Worm (Caenorhabditis elegans) whole organism, L1 larva: ENCODE results near the gene ZK829.1.
A peak's percentile ranks its signal among the peaks of the same experiment; 100 is the strongest.

Experiments
- C16A3.4 ChIP-seq: fragments of 150-350 bp; optimal IDR thresholded peaks from 2 replicates; lab custom pipeline; 2014; ENCODE audit warnings: missing biosample characterization, missing genetic modification characterization
- F16B12.6 ChIP-seq: fragments of 150-350 bp; optimal IDR thresholded peaks from 2 replicates; lab custom pipeline; 2014; ENCODE audit warnings: missing biosample characterization, missing genetic modification characterization
- Y116A8C.19 ChIP-seq: sonication (generic microtip); optimal IDR thresholded peaks from 2 replicates; lab custom pipeline; 2016; ENCODE audit warnings: missing compliant biosample characterization, missing genetic modification characterization, borderline replicate concordance
- alr-1 ChIP-seq: fragments of 200-800 bp; sonication (Bioruptor generic); optimal IDR thresholded peaks from 2 replicates; lab custom pipeline; 2018; ENCODE audit warnings: borderline replicate concordance, mild to moderate bottlenecking, missing genetic modification characterization, missing compliant biosample characterization
- aly-2 ChIP-seq: fragments of 150-350 bp; optimal IDR thresholded peaks from 2 replicates; lab custom pipeline; 2014; ENCODE audit warnings: missing biosample characterization, missing genetic modification characterization
- ama-1 ChIP-seq: fragments of 150-350 bp; optimal IDR thresholded peaks from 2 replicates; lab custom pipeline; 2014
- blmp-1 ChIP-seq: fragments of 150-350 bp; optimal IDR thresholded peaks from 2 replicates; lab custom pipeline; 2014; ENCODE audit warnings: missing biosample characterization, missing genetic modification characterization
- ceh-63 ChIP-seq: fragments of 200-800 bp; sonication (Bioruptor generic); optimal IDR thresholded peaks from 2 replicates; lab custom pipeline; 2018; ENCODE audit warnings: mild to moderate bottlenecking, missing genetic modification characterization, missing compliant biosample characterization
- ceh-82 ChIP-seq, 3 experiments: fragments of 150-350 bp in 1 of 3; sonication (generic microtip) in 2 of 3; optimal IDR thresholded peaks; 2 replicates each; lab custom pipeline; 2014 to 2017; ENCODE audit warnings: missing biosample characterization in 3 of 3, missing genetic modification characterization in 3 of 3
- ceh-88 ChIP-seq: fragments of 200-800 bp; sonication (Bioruptor generic); IDR thresholded peaks from 2 replicates; pipeline ENCODE4 v1.3.6; 2022; ENCODE audit warnings: missing genetic modification characterization, missing compliant biosample characterization
- ceh-90 ChIP-seq: sonication (generic microtip); optimal IDR thresholded peaks from 2 replicates; lab custom pipeline; 2016; ENCODE audit warnings: missing genetic modification characterization, missing compliant biosample characterization
- ces-1 ChIP-seq: fragments of 150-350 bp; optimal IDR thresholded peaks from 2 replicates; lab custom pipeline; 2014; ENCODE audit warnings: missing biosample characterization, missing genetic modification reagents, missing genetic modification characterization
- dpl-1 ChIP-seq, 3 experiments: fragments of 150-350 bp in 2 of 3; sonication (generic microtip) in 1 of 3; optimal IDR thresholded peaks; 2 replicates each; lab custom pipeline; 2014 to 2017; ENCODE audit warnings: missing biosample characterization in 3 of 3, missing genetic modification characterization in 3 of 3, missing genetic modification reagents in 3 of 3
- dsc-1 ChIP-seq: sonication (generic microtip); optimal IDR thresholded peaks from 2 replicates; lab custom pipeline; 2016; ENCODE audit warnings: mild to moderate bottlenecking, missing genetic modification characterization, missing compliant biosample characterization
- efl-1 ChIP-seq, 4 experiments: fragments of 150-350 bp; optimal IDR thresholded peaks in 3 of 4; peaks in 1 of 4; 1 replicate in 1 of 4; 2 replicates in 3 of 4; lab custom pipeline; 2014; ENCODE audit warnings: missing biosample characterization in 2 of 4, missing genetic modification characterization in 2 of 4, missing genetic modification reagents in 2 of 4
- efl-3 ChIP-seq: fragments of 200-800 bp; sonication (Bioruptor generic); optimal IDR thresholded peaks from 2 replicates; lab custom pipeline; 2018; ENCODE audit warnings: mild to moderate bottlenecking, missing genetic modification characterization, missing compliant biosample characterization
- egl-27 ChIP-seq, 2 experiments: fragments of 150-350 bp in 1 of 2; sonication (generic microtip); optimal IDR thresholded peaks; 3 replicates each; lab custom pipeline; 2017 to 2018; ENCODE audit warnings: missing biosample characterization in 2 of 2, missing genetic modification characterization in 2 of 2, missing genetic modification reagents in 2 of 2
- elt-2 ChIP-seq: sonication (generic microtip); optimal IDR thresholded peaks from 2 replicates; lab custom pipeline; 2016; ENCODE audit warnings: missing genetic modification characterization, mild to moderate bottlenecking, inconsistent platforms, missing compliant biosample characterization, missing genetic modification reagents
- fkh-4 ChIP-seq: sonication (generic microtip); optimal IDR thresholded peaks from 2 replicates; lab custom pipeline; 2016; ENCODE audit warnings: missing compliant biosample characterization, missing genetic modification characterization, borderline replicate concordance
- fkh-8 ChIP-seq: sonication (generic microtip); optimal IDR thresholded peaks from 2 replicates; lab custom pipeline; 2016; ENCODE audit warnings: mild to moderate bottlenecking, missing genetic modification characterization, missing compliant biosample characterization
- fos-1 ChIP-seq: fragments of 150-350 bp; optimal IDR thresholded peaks from 2 replicates; lab custom pipeline; 2014; ENCODE audit warnings: missing biosample characterization, missing genetic modification characterization
- grh-1 ChIP-seq: fragments of 200-800 bp; sonication (Bioruptor generic); IDR thresholded peaks from 2 replicates; pipeline ENCODE4 v1.3.6; 2022; ENCODE audit warnings: missing genetic modification reagents, missing genetic modification characterization, missing compliant biosample characterization
- hlh-17 ChIP-seq: fragments of 200-800 bp; sonication (Bioruptor generic); optimal IDR thresholded peaks from 2 replicates; lab custom pipeline; 2018; ENCODE audit warnings: missing genetic modification characterization, mild to moderate bottlenecking, missing compliant biosample characterization, moderate library complexity, borderline replicate concordance
- hlh-4 ChIP-seq: sonication (generic microtip); optimal IDR thresholded peaks from 2 replicates; lab custom pipeline; 2016; ENCODE audit warnings: mild to moderate bottlenecking, missing genetic modification characterization, missing compliant biosample characterization
- isw-1 ChIP-seq: fragments of 200-800 bp; sonication (Bioruptor generic); IDR thresholded peaks from 2 replicates; pipeline ENCODE4 v1.3.6; 2022; ENCODE audit warnings: missing genetic modification characterization, missing compliant biosample characterization
- jun-1 ChIP-seq: fragments of 150-350 bp; optimal IDR thresholded peaks from 2 replicates; lab custom pipeline; 2014; ENCODE audit warnings: missing biosample characterization, missing genetic modification reagents, missing genetic modification characterization
- lin-13 ChIP-seq: fragments of 150-350 bp; optimal IDR thresholded peaks from 2 replicates; lab custom pipeline; 2014; ENCODE audit warnings: missing biosample characterization, missing genetic modification reagents, missing genetic modification characterization
- lin-15B ChIP-seq: fragments of 150-350 bp; sonication (generic microtip); optimal IDR thresholded peaks from 3 replicates; lab custom pipeline; 2014; ENCODE audit warnings: missing biosample characterization, missing genetic modification characterization
- lin-39 ChIP-seq: fragments of 150-350 bp; optimal IDR thresholded peaks from 2 replicates; lab custom pipeline; 2014; ENCODE audit warnings: missing biosample characterization, missing genetic modification reagents, missing genetic modification characterization
- lir-3 ChIP-seq: sonication (generic microtip); optimal IDR thresholded peaks from 2 replicates; lab custom pipeline; 2016; ENCODE audit warnings: mild to moderate bottlenecking, missing genetic modification characterization, moderate library complexity, missing compliant biosample characterization; ENCODE audit not compliant: poor library complexity
- lsy-2 ChIP-seq, 2 experiments: fragments of 150-350 bp; optimal IDR thresholded peaks; 2 replicates each; lab custom pipeline; 2014; ENCODE audit warnings: missing biosample characterization in 2 of 2, missing genetic modification characterization in 2 of 2
- mdl-1 ChIP-seq, 2 experiments: fragments of 150-350 bp; optimal IDR thresholded peaks; 2 replicates each; lab custom pipeline; 2014 to 2017; ENCODE audit warnings: missing biosample characterization in 2 of 2, missing genetic modification characterization in 2 of 2, inconsistent platforms in 1 of 2
- nhr-11 ChIP-seq: fragments of 150-350 bp; optimal IDR thresholded peaks from 2 replicates; lab custom pipeline; 2014; ENCODE audit warnings: missing biosample characterization, missing genetic modification characterization
- nhr-12 ChIP-seq: sonication (generic microtip); optimal IDR thresholded peaks from 2 replicates; lab custom pipeline; 2017; ENCODE audit warnings: missing biosample characterization, missing genetic modification characterization
- nhr-20 ChIP-seq: sonication (generic microtip); optimal IDR thresholded peaks from 2 replicates; lab custom pipeline; 2016; ENCODE audit warnings: mild to moderate bottlenecking, missing genetic modification characterization, missing compliant biosample characterization
- nhr-47 ChIP-seq: sonication (generic microtip); optimal IDR thresholded peaks from 2 replicates; lab custom pipeline; 2016; ENCODE audit warnings: mild to moderate bottlenecking, missing genetic modification characterization, moderate library complexity, missing compliant biosample characterization
- nhr-76 ChIP-seq: sonication (generic microtip); optimal IDR thresholded peaks from 2 replicates; lab custom pipeline; 2017; ENCODE audit warnings: missing biosample characterization, missing genetic modification characterization
- nhr-84 ChIP-seq: sonication (generic microtip); optimal IDR thresholded peaks from 2 replicates; lab custom pipeline; 2017; ENCODE audit warnings: missing biosample characterization, missing genetic modification characterization
- nhr-85 ChIP-seq: sonication (generic microtip); peaks from one replicate; lab custom pipeline; 2016; ENCODE audit warnings: missing genetic modification characterization, inconsistent platforms, missing compliant biosample characterization
- pax-3 ChIP-seq: fragments of 200-800 bp; sonication (Bioruptor generic); optimal IDR thresholded peaks from 2 replicates; lab custom pipeline; 2018; ENCODE audit warnings: mild to moderate bottlenecking, missing genetic modification characterization, moderate library complexity, missing compliant biosample characterization
- pqm-1 ChIP-seq: sonication (generic microtip); optimal IDR thresholded peaks from 3 replicates; lab custom pipeline; 2017; ENCODE audit warnings: missing biosample characterization, missing genetic modification characterization
- rnt-1 ChIP-seq: sonication (generic microtip); optimal IDR thresholded peaks from 2 replicates; lab custom pipeline; 2016; ENCODE audit warnings: mild to moderate bottlenecking, missing genetic modification characterization, moderate library complexity, missing compliant biosample characterization
- skn-1 ChIP-seq: fragments of 150-350 bp; optimal IDR thresholded peaks from 2 replicates; lab custom pipeline; 2014; ENCODE audit warnings: missing biosample characterization, missing genetic modification characterization
- sox-4 ChIP-seq: sonication (generic microtip); optimal IDR thresholded peaks from 2 replicates; lab custom pipeline; 2016; ENCODE audit warnings: missing genetic modification characterization, missing compliant biosample characterization
- sptf-1 ChIP-seq: fragments of 150-350 bp; optimal IDR thresholded peaks from 2 replicates; lab custom pipeline; 2014; ENCODE audit warnings: missing biosample characterization, missing genetic modification characterization
- sup-37 ChIP-seq: fragments of 200-800 bp; sonication (Bioruptor generic); optimal IDR thresholded peaks from 2 replicates; lab custom pipeline; 2018; ENCODE audit warnings: mild to moderate bottlenecking, missing genetic modification characterization, missing compliant biosample characterization
- tbx-2 ChIP-seq: sonication (generic microtip); optimal IDR thresholded peaks from 2 replicates; lab custom pipeline; 2016; ENCODE audit warnings: missing genetic modification characterization, missing compliant biosample characterization
- tlp-1 ChIP-seq: fragments of 150-350 bp; optimal IDR thresholded peaks from 2 replicates; lab custom pipeline; 2014; ENCODE audit warnings: missing biosample characterization, missing genetic modification characterization
- unc-130 ChIP-seq: fragments of 150-350 bp; optimal IDR thresholded peaks from 2 replicates; lab custom pipeline; 2017; ENCODE audit warnings: missing biosample characterization, missing genetic modification characterization, inconsistent platforms
- unc-30 ChIP-seq: sonication (generic microtip); optimal IDR thresholded peaks from 2 replicates; lab custom pipeline; 2017; ENCODE audit warnings: missing biosample characterization, missing genetic modification characterization
- unc-86 ChIP-seq: sonication (generic microtip); optimal IDR thresholded peaks from 2 replicates; lab custom pipeline; 2016; ENCODE audit warnings: missing genetic modification characterization, missing compliant biosample characterization
- vab-15 ChIP-seq: sonication (generic microtip); optimal IDR thresholded peaks from 2 replicates; lab custom pipeline; 2017; ENCODE audit warnings: missing genotype, mild to moderate bottlenecking, missing genetic modification characterization, missing compliant biosample characterization
- zag-1 ChIP-seq: fragments of 150-350 bp; optimal IDR thresholded peaks from 2 replicates; lab custom pipeline; 2014; ENCODE audit warnings: missing biosample characterization, missing genetic modification characterization

Gene ZK829.1

DNA sequence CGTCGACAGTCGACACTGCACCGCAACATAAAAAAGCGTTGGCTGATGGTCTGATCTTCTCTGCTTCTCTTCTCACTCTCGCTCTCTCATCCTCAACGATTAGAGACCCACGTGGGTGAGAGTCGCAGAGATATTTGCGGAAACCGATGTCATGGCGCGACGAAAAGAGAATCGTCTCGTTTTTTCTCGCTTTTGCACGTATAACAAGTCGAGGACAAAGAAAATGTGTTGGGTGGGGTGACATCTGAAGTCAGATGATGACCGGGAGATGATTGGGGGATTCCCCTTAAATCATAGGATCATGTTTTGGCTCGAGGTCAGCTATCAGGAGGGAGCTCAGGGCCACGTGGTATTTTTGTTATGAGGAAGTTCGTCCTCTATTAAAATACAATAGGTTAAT lies 14.2 kb upstream of the ZK829.1 start:
- no peak for TF ChIP-seq pqm-1 (tag; lab: Kevin White, UChicago)
- TF ChIP-seq sup-37, result peak; percentile 64
- peak; percentile 99 for TF ChIP-seq nhr-20 (tag; lab: Kevin White, UChicago)
- no peak for TF ChIP-seq hlh-17 (GFP tag; lab: Kevin White, UChicago)
- TF ChIP-seq lin-39, result peak; percentile 62
- TF ChIP-seq blmp-1 (tag; lab: Kevin White, UChicago), result peak; percentile 93
- TF ChIP-seq dsc-1, result peak; percentile 55
- peak; percentile 54 for TF ChIP-seq vab-15 (tag; lab: Kevin White, UChicago)
- no peak for TF ChIP-seq ama-1 (lab: Kevin White, UChicago)
- no peak for TF ChIP-seq zag-1
- no peak for TF ChIP-seq fkh-8 (tag; lab: Kevin White, UChicago)
- peak; percentile 88 for TF ChIP-seq nhr-47 (tag; lab: Kevin White, UChicago)
- peak; percentile 70 for TF ChIP-seq elt-2 (tag; lab: Kevin White, UChicago)
- no peak for TF ChIP-seq nhr-76 (tag; lab: Kevin White, UChicago)
- peak; percentile 39 to 62 (median 43) for TF ChIP-seq ceh-82 (tag; optimal IDR thresholded peaks at IDR 0.05; lab: Kevin White, UChicago)
- peak; percentile 63 for TF ChIP-seq sox-4 (tag; lab: Kevin White, UChicago)
- TF ChIP-seq C16A3.4 (tag; lab: Kevin White, UChicago), result peak; percentile 82
- TF ChIP-seq aly-2 (tag; lab: Kevin White, UChicago), result no peak
- no peak for TF ChIP-seq F16B12.6
- no peak for TF ChIP-seq hlh-4
- no peak for TF ChIP-seq nhr-84 (tag; lab: Kevin White, UChicago)
- TF ChIP-seq nhr-85, result peak; percentile 100
- no peak for TF ChIP-seq ceh-63 (GFP tag; lab: Kevin White, UChicago)
- TF ChIP-seq unc-130 (tag; lab: Kevin White, UChicago), result peak; percentile 69
- TF ChIP-seq pax-3 (tag; lab: Kevin White, UChicago), result peak; percentile 45
- TF ChIP-seq efl-3, result no peak
- TF ChIP-seq ceh-90 (tag; lab: Kevin White, UChicago), result no peak
- peak; percentile 87 for TF ChIP-seq grh-1
- TF ChIP-seq lin-13 (GFP tag; lab: Kevin White, UChicago), result peak; percentile 72
- peak; percentile 81 for TF ChIP-seq lir-3 (tag; lab: Kevin White, UChicago)
- peak; percentile 69 for TF ChIP-seq ceh-88 (GFP tag; lab: Robert Waterston, UW)
- peak; percentile 78 to 79 for TF ChIP-seq efl-1 (optimal IDR thresholded peaks at IDR 0.05; lab: Kevin White, UChicago)
- TF ChIP-seq efl-1 (GFP tag; optimal IDR thresholded peaks at IDR 0.05 in 1 of 2; lab: Kevin White, UChicago), result peak; percentile 42 to 96
- no peak for TF ChIP-seq unc-86 (tag; lab: Kevin White, UChicago)
- no peak for TF ChIP-seq alr-1
- TF ChIP-seq ces-1, result no peak
- TF ChIP-seq lsy-2 (tag; optimal IDR thresholded peaks at IDR 0.05; lab: Kevin White, UChicago), result peak; percentile 75 to 79
- no peak for TF ChIP-seq isw-1 (GFP tag; lab: Robert Waterston, UW)
- peak; percentile 54 for TF ChIP-seq skn-1
- no peak for TF ChIP-seq lin-15B (tag; lab: Kevin White, UChicago)
- TF ChIP-seq mdl-1 (tag; optimal IDR thresholded peaks at IDR 0.05; lab: Kevin White, UChicago), result peak; percentile 98 to 100
- no peak for TF ChIP-seq Y116A8C.19 (tag; lab: Kevin White, UChicago)
- TF ChIP-seq jun-1 (tag; lab: Kevin White, UChicago), result peak; percentile 36
- peak; percentile 77 for TF ChIP-seq fos-1 (tag; lab: Kevin White, UChicago)
- TF ChIP-seq fkh-4 (tag; lab: Kevin White, UChicago), result no peak
- TF ChIP-seq dpl-1 (GFP tag; optimal IDR thresholded peaks at IDR 0.05; lab: Kevin White, UChicago), result peak; percentile 49 to 66 (median 56)
- no peak for TF ChIP-seq unc-30 (tag; lab: Kevin White, UChicago)
- no peak for TF ChIP-seq tlp-1 (tag; lab: Kevin White, UChicago)
- peak; percentile 69 for TF ChIP-seq nhr-11 (tag; lab: Kevin White, UChicago)
- TF ChIP-seq sptf-1 (tag; lab: Kevin White, UChicago), result no peak
- peak; percentile 90 for TF ChIP-seq tbx-2 (tag; lab: Kevin White, UChicago)
- peak; percentile 93 for TF ChIP-seq rnt-1
- peak; percentile 43 to 78 for TF ChIP-seq egl-27 (tag; optimal IDR thresholded peaks at IDR 0.05; lab: Kevin White, UChicago)
- no peak for TF ChIP-seq nhr-12 (tag; lab: Kevin White, UChicago)
